Fruit fly (Drosophila melanogaster) whole organism, prepupa: ENCODE results near the gene spz3.

Experiments
- CG11294 ChIP-seq: fragments of 200-800 bp; sonication (Bioruptor generic); IDR thresholded peaks from 2 replicates; pipeline ENCODE4 v1.3.6; 2022; ENCODE audit warnings: missing biosample characterization, missing genetic modification characterization
- CG1621 ChIP-seq: fragments of 200-800 bp; sonication (Bioruptor generic); optimal IDR thresholded peaks from 3 replicates; lab custom pipeline; 2018; ENCODE audit warnings: missing biosample characterization, mild to moderate bottlenecking, missing genetic modification characterization
- Smox ChIP-seq: fragments of 200-800 bp; sonication (Bioruptor generic); optimal IDR thresholded peaks from 3 replicates; lab custom pipeline; 2016; ENCODE audit warnings: missing biosample characterization, missing genetic modification characterization

dm6 chr2L:7920590-7920989 lies 41.2 kb upstream of the spz3 start:
- no peak for TF ChIP-seq CG11294 (GFP tag; lab: Robert Waterston, UW)
- TF ChIP-seq CG1621: no peak
- TF ChIP-seq Smox (GFP tag; lab: Kevin White, UChicago): no peak
